Worm (Caenorhabditis elegans) whole organism, L1 larva: ENCODE measurements around the gene T23B7.2.

ENCODE experiments used
- C34B4.2 ChIP-seq: sonication (generic microtip); optimal IDR thresholded peaks from 2 replicates; lab custom pipeline; 2017; ENCODE audit warnings: mild to moderate bottlenecking, missing genetic modification characterization, missing compliant biosample characterization
- dsc-1 ChIP-seq: sonication (generic microtip); optimal IDR thresholded peaks from 2 replicates; lab custom pipeline; 2016; ENCODE audit warnings: mild to moderate bottlenecking, missing genetic modification characterization, missing compliant biosample characterization
- hpl-2 ChIP-seq: fragments of 150-350 bp; optimal IDR thresholded peaks from 2 replicates; lab custom pipeline; 2014; ENCODE audit warnings: missing biosample characterization, missing genetic modification reagents, missing genetic modification characterization
- lin-15B ChIP-seq: fragments of 150-350 bp; sonication (generic microtip); optimal IDR thresholded peaks from 3 replicates; lab custom pipeline; 2014; ENCODE audit warnings: missing biosample characterization, missing genetic modification characterization
- lin-39 ChIP-seq: fragments of 150-350 bp; optimal IDR thresholded peaks from 2 replicates; lab custom pipeline; 2014; ENCODE audit warnings: missing biosample characterization, missing genetic modification reagents, missing genetic modification characterization
- lir-3 ChIP-seq: sonication (generic microtip); optimal IDR thresholded peaks from 2 replicates; lab custom pipeline; 2016; ENCODE audit warnings: mild to moderate bottlenecking, missing genetic modification characterization, moderate library complexity, missing compliant biosample characterization; ENCODE audit not compliant: poor library complexity
- mep-1 ChIP-seq: fragments of 150-350 bp; optimal IDR thresholded peaks from 2 replicates; lab custom pipeline; 2014; ENCODE audit warnings: missing biosample characterization, missing genetic modification characterization
- nhr-11 ChIP-seq: fragments of 150-350 bp; optimal IDR thresholded peaks from 2 replicates; lab custom pipeline; 2014; ENCODE audit warnings: missing biosample characterization, missing genetic modification characterization
- nhr-28 ChIP-seq: fragments of 150-350 bp; optimal IDR thresholded peaks from 2 replicates; lab custom pipeline; 2014; ENCODE audit warnings: missing biosample characterization, missing genetic modification characterization
- snpc-4 ChIP-seq: fragments of 150-350 bp; optimal IDR thresholded peaks from 2 replicates; lab custom pipeline; 2014; ENCODE audit warnings: missing biosample characterization, missing genetic modification characterization
- tbx-2 ChIP-seq: sonication (generic microtip); optimal IDR thresholded peaks from 2 replicates; lab custom pipeline; 2016; ENCODE audit warnings: missing genetic modification characterization, missing compliant biosample characterization
- unc-130 ChIP-seq: fragments of 150-350 bp; optimal IDR thresholded peaks from 2 replicates; lab custom pipeline; 2017; ENCODE audit warnings: missing biosample characterization, missing genetic modification characterization, inconsistent platforms
- ztf-11 ChIP-seq, 2 experiments: sonication (generic microtip); optimal IDR thresholded peaks; 2 replicates each; lab custom pipeline; 2016 to 2017; ENCODE audit warnings: missing genetic modification characterization in 2 of 2, missing biosample characterization in 1 of 2, missing compliant biosample characterization in 1 of 2

- no peak for TF ChIP-seq nhr-11
- TF ChIP-seq snpc-4 (tag; lab: Kevin White, UChicago) = no peak
- TF ChIP-seq lin-39 (tag; lab: Kevin White, UChicago) = no peak
- no peak for TF ChIP-seq tbx-2
- TF ChIP-seq C34B4.2 (tag; lab: Kevin White, UChicago) = no peak
- no peak for TF ChIP-seq mep-1 (tag; lab: Kevin White, UChicago)
- no peak for TF ChIP-seq unc-130 (tag; lab: Kevin White, UChicago)
- no peak for TF ChIP-seq ztf-11 (tag; optimal IDR thresholded peaks at IDR 0.05; lab: Kevin White, UChicago)
- no peak for TF ChIP-seq hpl-2 (GFP tag; lab: Kevin White, UChicago)
- no peak for TF ChIP-seq lin-15B (tag; lab: Kevin White, UChicago)
- TF ChIP-seq dsc-1 = no peak
- no peak for TF ChIP-seq nhr-28
- no peak for TF ChIP-seq lir-3
Measured at ce11 chrII:4873029-4873428, 31.0 kb upstream of the T23B7.2 start, which contains the start of gene col-73.
